Worm (Caenorhabditis elegans): Measurements from ENCODE around the gene tkr-3.
"Not testable (repeated sequence)": the region's sequence is repeated elsewhere in the genome, so short reads cannot be mapped to it uniquely, and the experiment has no call there.

Gene tkr-3

ce11 chrIV:5078846-5079245 is 43.0 kb downstream of the tkr-3 start:
- no peak for TF ChIP-seq tbx-11 (GFP tag; IDR thresholded peaks at IDR 0.05)
- TF ChIP-seq aly-1 (tag; optimal IDR thresholded peaks at IDR 0.05) = no peak
- no peak for TF ChIP-seq B0310.2 (tag; optimal IDR thresholded peaks at IDR 0.05)
- no peak for TF ChIP-seq tbx-37 (GFP tag; conservative IDR thresholded peaks at IDR 0.05)
- TF ChIP-seq ceh-36 (tag; optimal IDR thresholded peaks at IDR 0.05) = no peak
- TF ChIP-seq pes-1 (GFP tag; IDR thresholded peaks at IDR 0.05) = no peak
- TF ChIP-seq hnd-1 (tag; optimal IDR thresholded peaks at IDR 0.05) = no peak
- no peak for TF ChIP-seq F13C5.2 (tag; optimal IDR thresholded peaks at IDR 0.05)

- peak; percentile 81 for TF ChIP-seq hmg-4 (GFP tag; optimal IDR thresholded peaks at IDR 0.05)
- no peak for TF ChIP-seq sea-1 (GFP tag; conservative IDR thresholded peaks at IDR 0.05)
- no peak for TF ChIP-seq ceh-13 (GFP tag; optimal IDR thresholded peaks at IDR 0.05)
- TF ChIP-seq scrt-1 (GFP tag; IDR thresholded peaks at IDR 0.05) = no peak
- TF ChIP-seq hmbx-1 (tag; optimal IDR thresholded peaks at IDR 0.05) = no peak
- no peak for TF ChIP-seq aly-1 (tag; optimal IDR thresholded peaks at IDR 0.05)
- TF ChIP-seq tbx-11 (GFP tag; IDR thresholded peaks at IDR 0.05) = no peak
- 0 out of 2 replicates have a peak, but pooled peaks have one; percentile 16 for TF ChIP-seq flt-1 (GFP tag; IDR thresholded peaks at IDR 0.05)
- no peak for TF ChIP-seq ets-7 (tag; optimal IDR thresholded peaks at IDR 0.05)
- no peak for TF ChIP-seq B0310.2 (tag; optimal IDR thresholded peaks at IDR 0.05)
- no peak for TF ChIP-seq ama-1 (optimal IDR thresholded peaks at IDR 0.05)
- TF ChIP-seq tra-4 (tag; optimal IDR thresholded peaks at IDR 0.05) = no peak
- TF ChIP-seq hnd-1 (tag; optimal IDR thresholded peaks at IDR 0.05) = no peak
- no peak for TF ChIP-seq ceh-36 (tag; optimal IDR thresholded peaks at IDR 0.05)
- no peak for TF ChIP-seq tbx-37 (GFP tag; conservative IDR thresholded peaks at IDR 0.05)
- no peak for TF ChIP-seq F13C5.2 (tag; optimal IDR thresholded peaks at IDR 0.05)
Measured at ce11 chrIV:5077918-5078317, 44.0 kb downstream of the tkr-3 start.

ce11 chrIV:5076607-5077006 is 45.3 kb downstream of the tkr-3 start:
- TF ChIP-seq scrt-1 (GFP tag; IDR thresholded peaks at IDR 0.05) = no peak
- no peak for TF ChIP-seq tbx-37 (GFP tag; conservative IDR thresholded peaks at IDR 0.05)
- TF ChIP-seq F13C5.2 (tag; optimal IDR thresholded peaks at IDR 0.05) = no peak
- TF ChIP-seq hnd-1 (tag; optimal IDR thresholded peaks at IDR 0.05) = no peak
- no peak for TF ChIP-seq tra-4 (tag; optimal IDR thresholded peaks at IDR 0.05)
- TF ChIP-seq B0310.2 (tag; optimal IDR thresholded peaks at IDR 0.05) = no peak
- TF ChIP-seq flt-1 (GFP tag; IDR thresholded peaks at IDR 0.05) = no peak
- TF ChIP-seq sea-1 (GFP tag; conservative IDR thresholded peaks at IDR 0.05) = no peak
- no peak for TF ChIP-seq tbx-11 (GFP tag; IDR thresholded peaks at IDR 0.05)
- no peak for TF ChIP-seq ama-1 (optimal IDR thresholded peaks at IDR 0.05)
- no peak for TF ChIP-seq hmg-4 (GFP tag; optimal IDR thresholded peaks at IDR 0.05)
- no peak for TF ChIP-seq ceh-13 (GFP tag; optimal IDR thresholded peaks at IDR 0.05)

ce11 chrIV:5073836-5074235 is 48.1 kb downstream of the tkr-3 start:
- TF ChIP-seq ceh-13 (GFP tag; optimal IDR thresholded peaks at IDR 0.05) (no peak), F13C5.2 (tag; optimal IDR thresholded peaks at IDR 0.05) (no peak), pes-1 (GFP tag; IDR thresholded peaks at IDR 0.05) (no peak), hmbx-1 (tag; optimal IDR thresholded peaks at IDR 0.05) (no peak)

- TF ChIP-seq flt-1 (GFP tag; IDR thresholded peaks at IDR 0.05); ama-1 (optimal IDR thresholded peaks at IDR 0.05); hmg-4 (GFP tag; optimal IDR thresholded peaks at IDR 0.05): not testable (repeated sequence)
Measured at ce11 chrIV:5070593-5070992, 51.3 kb downstream of the tkr-3 start, which contains the start of gene C02B10.6. TSS of gene C02B10.6 (plus strand) at chrIV:5070893.

- not testable (repeated sequence) for TF ChIP-seq pes-1 (GFP tag; IDR thresholded peaks at IDR 0.05); tra-4 (tag; optimal IDR thresholded peaks at IDR 0.05); ceh-36 (tag; optimal IDR thresholded peaks at IDR 0.05)
Measured at ce11 chrIV:5068541-5068940, 53.4 kb downstream of the tkr-3 start, which contains the start of the genes R13H9.6 and rmd-6. TSS of gene R13H9.6 (minus strand) at chrIV:5068641. TSS of gene rmd-6 (plus strand) at chrIV:5068845.

ce11 chrIV:5066887-5067286 is 55.0 kb downstream of the tkr-3 start, which contains the start of gene ttbk-2.2:
TSS of gene ttbk-2.2 (minus strand) at chrIV:5066987.
- TF ChIP-seq tra-4 (tag; optimal IDR thresholded peaks at IDR 0.05); sea-1 (GFP tag; conservative IDR thresholded peaks at IDR 0.05); scrt-1 (GFP tag; IDR thresholded peaks at IDR 0.05): not testable (repeated sequence)

ce11 chrIV:5064961-5065360 is 56.9 kb downstream of the tkr-3 start, which contains the start of gene msp-53:
TSS of gene msp-53 (minus strand) at chrIV:5065061.
- TF ChIP-seq hnd-1 (tag; optimal IDR thresholded peaks at IDR 0.05); hmg-4 (GFP tag; optimal IDR thresholded peaks at IDR 0.05); tbx-11 (GFP tag; IDR thresholded peaks at IDR 0.05): not testable (repeated sequence)

ce11 chrIV:5063297-5063696 is 58.6 kb downstream of the tkr-3 start:
- TF ChIP-seq ceh-36 (tag; optimal IDR thresholded peaks at IDR 0.05) (no peak), ets-7 (tag; optimal IDR thresholded peaks at IDR 0.05) (no peak), tbx-11 (GFP tag; IDR thresholded peaks at IDR 0.05) (no peak), flt-1 (GFP tag; IDR thresholded peaks at IDR 0.05) (no peak), sea-1 (GFP tag; conservative IDR thresholded peaks at IDR 0.05) (no peak), hmg-4 (GFP tag; optimal IDR thresholded peaks at IDR 0.05) (no peak), tra-4 (tag; optimal IDR thresholded peaks at IDR 0.05) (no peak), scrt-1 (GFP tag; IDR thresholded peaks at IDR 0.05) (no peak), B0310.2 (tag; optimal IDR thresholded peaks at IDR 0.05) (no peak), pes-1 (GFP tag; IDR thresholded peaks at IDR 0.05) (no peak), F13C5.2 (tag; optimal IDR thresholded peaks at IDR 0.05) (no peak), ceh-13 (GFP tag; optimal IDR thresholded peaks at IDR 0.05) (no peak), hnd-1 (tag; optimal IDR thresholded peaks at IDR 0.05) (no peak)
